Worm (Caenorhabditis elegans): ENCODE data around the gene lex-1.

- TF ChIP-seq fkh-10 (GFP tag; optimal IDR thresholded peaks at IDR 0.05), result no peak
- TF ChIP-seq Y22D7AL.16 (tag; optimal IDR thresholded peaks at IDR 0.05), result no peak
- no peak for TF ChIP-seq pha-2 (tag; optimal IDR thresholded peaks at IDR 0.05)
- no peak for TF ChIP-seq mec-3 (tag; optimal IDR thresholded peaks at IDR 0.05; ENCODE audit: borderline replicate concordance)
- TF ChIP-seq K02D7.2 (tag; optimal IDR thresholded peaks at IDR 0.05), result no peak
- TF ChIP-seq elt-4 (tag; optimal IDR thresholded peaks at IDR 0.05), result no peak
- TF ChIP-seq ceh-45 (GFP tag; IDR thresholded peaks at IDR 0.05), result no peak
- TF ChIP-seq ceh-48 (tag; optimal IDR thresholded peaks at IDR 0.05), result no peak
- TF ChIP-seq C08G9.2 (tag; optimal IDR thresholded peaks at IDR 0.05), result no peak
- no peak for TF ChIP-seq nfya-1 (tag; optimal IDR thresholded peaks at IDR 0.05)
- no peak for TF ChIP-seq ceh-9 (tag; optimal IDR thresholded peaks at IDR 0.05)
- no peak for TF ChIP-seq hlh-15 (tag; optimal IDR thresholded peaks at IDR 0.05)
Measured at ce11 chrIV:12089551-12089950, 10.3 kb downstream of the lex-1 start, which contains the start of gene F11A10.6.

Measured in whole organism, late embryonic.